Worm (Caenorhabditis elegans) whole organism, young adult: ENCODE results near the gene Y43E12A.3.

ENCODE experiments used
- T26A5.8 ChIP-seq: sonication (generic microtip); optimal IDR thresholded peaks from 2 replicates; lab custom pipeline; 2016; ENCODE audit warnings: missing genetic modification characterization, missing compliant biosample characterization
- attf-3 ChIP-seq: fragments of 200-800 bp; sonication (Bioruptor generic); conservative IDR thresholded peaks from 2 replicates; pipeline ENCODE4 v1.3.6; 2022; ENCODE audit warnings: missing genetic modification reagents, missing genetic modification characterization, missing compliant biosample characterization
- hmg-20 ChIP-seq: fragments of 200-800 bp; sonication (Bioruptor generic); IDR thresholded peaks from 2 replicates; pipeline ENCODE4 v1.3.6; 2022; ENCODE audit warnings: missing genetic modification reagents, missing genetic modification characterization, missing compliant biosample characterization
- let-526 ChIP-seq: fragments of 200-800 bp; sonication (Bioruptor generic); IDR thresholded peaks from 2 replicates; pipeline ENCODE4 v1.3.6; 2022; ENCODE audit warnings: missing genetic modification reagents, missing genetic modification characterization, missing compliant biosample characterization
- let-607 ChIP-seq, 2 experiments: fragments of 200-800 bp in 1 of 2; sonication (Bioruptor generic) in 1 of 2; sonication (generic microtip) in 1 of 2; optimal IDR thresholded peaks; 2 replicates each; lab custom pipeline; 2016 to 2018; ENCODE audit warnings: mild to moderate bottlenecking in 2 of 2, missing compliant biosample characterization in 2 of 2, missing genetic modification characterization in 2 of 2, moderate library complexity in 2 of 2, missing genotype in 1 of 2
- nfyb-1 ChIP-seq: fragments of 200-800 bp; sonication (Bioruptor generic); IDR thresholded peaks from 2 replicates; pipeline ENCODE4 v1.3.6; 2022; ENCODE audit warnings: missing genetic modification reagents, missing genetic modification characterization, missing compliant biosample characterization
- nhr-27 ChIP-seq: fragments of 200-800 bp; sonication (Bioruptor generic); optimal IDR thresholded peaks from 2 replicates; lab custom pipeline; 2018; ENCODE audit warnings: mild to moderate bottlenecking, missing genetic modification characterization, moderate library complexity, missing compliant biosample characterization
- sea-2 ChIP-seq: fragments of 200-800 bp; sonication (Bioruptor generic); IDR thresholded peaks from 2 replicates; pipeline ENCODE4 v1.3.6; 2022; ENCODE audit warnings: missing genetic modification characterization, missing compliant biosample characterization
- unc-130 ChIP-seq: sonication (generic microtip); optimal IDR thresholded peaks from 2 replicates; lab custom pipeline; 2016; ENCODE audit warnings: missing genetic modification reagents, missing genetic modification characterization, missing compliant biosample characterization
- ztf-26 ChIP-seq: sonication (generic microtip); optimal IDR thresholded peaks from 2 replicates; lab custom pipeline; 2017; ENCODE audit warnings: missing genetic modification characterization, missing compliant biosample characterization

DNA sequence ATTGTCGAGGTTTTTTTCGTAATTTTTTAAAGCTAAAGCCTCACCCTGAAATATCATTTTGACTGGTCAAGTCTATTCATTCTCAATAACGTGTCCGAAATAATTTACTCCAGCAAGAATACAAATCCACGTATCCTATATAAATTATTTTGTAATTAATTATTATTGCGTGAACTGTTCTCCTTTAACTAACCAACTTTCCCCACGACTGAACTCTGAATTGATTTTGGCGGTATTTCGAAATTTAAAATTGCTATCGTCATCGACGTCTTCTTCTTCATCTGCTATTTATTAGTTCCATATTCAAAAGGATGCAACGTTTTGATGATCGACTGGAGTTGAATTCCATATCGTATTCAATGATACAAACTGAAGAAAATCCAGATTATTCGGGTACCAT lies 21.3 kb upstream of the Y43E12A.3 start, which contains the start of the genes aqp-3 and Y69E1A.8:
- TF ChIP-seq let-607 (tag; optimal IDR thresholded peaks at IDR 0.05; lab: Kevin White, UChicago) (no peak), nhr-27 (tag; lab: Kevin White, UChicago) (no peak), sea-2 (GFP tag; lab: Robert Waterston, UW) (no peak), ztf-26 (no peak), unc-130 (GFP tag; lab: Kevin White, UChicago) (no peak), hmg-20 (GFP tag; lab: Robert Waterston, UW) (no peak), attf-3 (GFP tag; lab: Robert Waterston, UW) (no peak), let-526 (GFP tag; lab: Robert Waterston, UW) (no peak), nfyb-1 (no peak), T26A5.8 (tag; lab: Kevin White, UChicago) (no peak)
